Worm (Caenorhabditis elegans): Measurements from ENCODE around the gene ule-3.

The ule-3 gene

ce11 chrV:10795494-10795893 is 1.9 kb downstream of the ule-3 start, which contains the start of gene D1054.19:
Gene D1054.19, plus strand, starts transcription at chrV:10795794.
- TF ChIP-seq pag-3 (tag; optimal IDR thresholded peaks at IDR 0.05; ENCODE audit: borderline replicate concordance) (no peak), K09A11.1 (tag; optimal IDR thresholded peaks at IDR 0.05; ENCODE audit: insufficient read depth) (no peak), rnt-1 (tag; optimal IDR thresholded peaks at IDR 0.05) (no peak), C08G9.2 (tag; optimal IDR thresholded peaks at IDR 0.05) (no peak), unc-42 (tag; optimal IDR thresholded peaks at IDR 0.05) (no peak), pha-2 (tag; optimal IDR thresholded peaks at IDR 0.05) (no peak), sox-2 (GFP tag; IDR thresholded peaks at IDR 0.05) (no peak), ets-4 (tag; optimal IDR thresholded peaks at IDR 0.05) (no peak), unc-86 (tag; optimal IDR thresholded peaks at IDR 0.05) (no peak), ceh-19 (GFP tag; optimal IDR thresholded peaks at IDR 0.05) (no peak), pat-9 (tag; optimal IDR thresholded peaks at IDR 0.05) (no peak), dmd-4 (tag; optimal IDR thresholded peaks at IDR 0.05; ENCODE audit: borderline replicate concordance) (no peak), unc-55 (GFP tag; optimal IDR thresholded peaks at IDR 0.05) (no peak), tbx-7 (tag; optimal IDR thresholded peaks at IDR 0.05) (no peak), elt-4 (tag; optimal IDR thresholded peaks at IDR 0.05) (no peak), ceh-30 (tag; optimal IDR thresholded peaks at IDR 0.05) (no peak), nhr-11 (tag; optimal IDR thresholded peaks at IDR 0.05) (no peak), C38D4.7 (GFP tag; optimal IDR thresholded peaks at IDR 0.05) (no peak), ceh-31 (tag; optimal IDR thresholded peaks at IDR 0.05) (no peak), ceh-6 (GFP tag; optimal IDR thresholded peaks at IDR 0.05) (no peak)

- no peak for TF ChIP-seq hlh-15 (tag; optimal IDR thresholded peaks at IDR 0.05)
- TF ChIP-seq ceh-34 (tag; optimal IDR thresholded peaks at IDR 0.05): no peak
- no peak for TF ChIP-seq sdc-2 (tag; optimal IDR thresholded peaks at IDR 0.05)
- no peak for TF ChIP-seq unc-55 (GFP tag; optimal IDR thresholded peaks at IDR 0.05)
- TF ChIP-seq ceh-22 (tag; optimal IDR thresholded peaks at IDR 0.05): no peak
- TF ChIP-seq sox-4 (tag; optimal IDR thresholded peaks at IDR 0.05): no peak
- no peak for TF ChIP-seq ceh-2 (tag; optimal IDR thresholded peaks at IDR 0.05)
- TF ChIP-seq madf-2 (tag; optimal IDR thresholded peaks at IDR 0.05): no peak
- TF ChIP-seq K02D7.2 (tag; optimal IDR thresholded peaks at IDR 0.05): no peak
- no peak for TF ChIP-seq ceh-24 (tag; optimal IDR thresholded peaks at IDR 0.05)
- no peak for TF ChIP-seq ztf-16 (tag; optimal IDR thresholded peaks at IDR 0.05)
These were observed 4.5 kb downstream of the ule-3 start, which contains the start of gene srh-184 for ce11 chrV:10798090-10798489. Gene srh-184, minus strand, starts transcription at chrV:10798190.

- TF ChIP-seq ahr-1 (tag; optimal IDR thresholded peaks at IDR 0.05) (no peak), sox-2 (GFP tag; IDR thresholded peaks at IDR 0.05) (no peak), hlh-8 (tag; optimal IDR thresholded peaks at IDR 0.05) (no peak), unc-55 (GFP tag; optimal IDR thresholded peaks at IDR 0.05) (no peak), ets-4 (tag; optimal IDR thresholded peaks at IDR 0.05) (no peak)
These were observed 7.6 kb downstream of the ule-3 start, which contains the start of gene D1054.18 for ce11 chrV:10801154-10801553. Gene D1054.18, minus strand, starts transcription at chrV:10801198.

ce11 chrV:10802060-10802459 is 8.5 kb downstream of the ule-3 start:
- TF ChIP-seq ceh-34 (tag; optimal IDR thresholded peaks at IDR 0.05) (no peak), sox-2 (GFP tag; IDR thresholded peaks at IDR 0.05) (no peak), elt-2 (tag; optimal IDR thresholded peaks at IDR 0.05) (peak; percentile 46), F13H6.1 (tag; optimal IDR thresholded peaks at IDR 0.05) (no peak)

- no peak for TF ChIP-seq fkh-6 (tag; optimal IDR thresholded peaks at IDR 0.05)
- TF ChIP-seq ceh-19 (GFP tag; optimal IDR thresholded peaks at IDR 0.05): no peak
- no peak for TF ChIP-seq tbx-2 (tag; optimal IDR thresholded peaks at IDR 0.05)
- no peak for TF ChIP-seq Y22D7AL.16 (tag; optimal IDR thresholded peaks at IDR 0.05)
- no peak for TF ChIP-seq che-1 (tag; optimal IDR thresholded peaks at IDR 0.05)
- no peak for TF ChIP-seq ceh-31 (tag; optimal IDR thresholded peaks at IDR 0.05)
- no peak for TF ChIP-seq unc-3 (GFP tag; conservative IDR thresholded peaks at IDR 0.05)
- no peak for TF ChIP-seq unc-3 (tag; optimal IDR thresholded peaks at IDR 0.05)
- no peak for TF ChIP-seq C38D4.7 (GFP tag; optimal IDR thresholded peaks at IDR 0.05)
- TF ChIP-seq ceh-48 (tag; optimal IDR thresholded peaks at IDR 0.05): no peak
- TF ChIP-seq ama-1 (optimal IDR thresholded peaks at IDR 0.05): no peak
- TF ChIP-seq T23F11.4 (GFP tag; optimal IDR thresholded peaks at IDR 0.05): no peak
- TF ChIP-seq npax-4 (tag; optimal IDR thresholded peaks at IDR 0.05): no peak
- no peak for TF ChIP-seq hlh-15 (tag; optimal IDR thresholded peaks at IDR 0.05)
- TF ChIP-seq madf-2 (tag; optimal IDR thresholded peaks at IDR 0.05): no peak
- TF ChIP-seq pha-2 (tag; optimal IDR thresholded peaks at IDR 0.05): no peak
- no peak for TF ChIP-seq nhr-11 (tag; optimal IDR thresholded peaks at IDR 0.05)
- no peak for TF ChIP-seq gmeb-2 (tag; optimal IDR thresholded peaks at IDR 0.05)
- TF ChIP-seq unc-55 (GFP tag; optimal IDR thresholded peaks at IDR 0.05): no peak
- no peak for TF ChIP-seq ttx-3 (tag; optimal IDR thresholded peaks at IDR 0.05)
- TF ChIP-seq sdc-2 (tag; optimal IDR thresholded peaks at IDR 0.05): no peak
These were observed 10.8 kb downstream of the ule-3 start, which contains the start of gene secs-1 for ce11 chrV:10804374-10804773. Gene secs-1, minus strand, starts transcription at chrV:10804474.

Measured in whole organism, late embryonic.